Worm (Caenorhabditis elegans): ENCODE results near the gene Y48A6B.8.

Y48A6B.8 gene

ce11 chrIII:11045196-11045595 lies 16.0 kb upstream of the Y48A6B.8 start:
- no peak for TF ChIP-seq nhr-77 (tag; optimal IDR thresholded peaks at IDR 0.05)
- no peak for TF ChIP-seq ztf-1 (GFP tag; conservative IDR thresholded peaks at IDR 0.05)

- TF ChIP-seq nhr-129 (tag; optimal IDR thresholded peaks at IDR 0.05) = peak; percentile 12
- peak; percentile 2 for TF ChIP-seq blmp-1 (tag; optimal IDR thresholded peaks at IDR 0.05; ENCODE audit: insufficient read depth)
- TF ChIP-seq lsy-2 (tag; optimal IDR thresholded peaks at IDR 0.05) = peak in 1 of 2 experiments; percentile 6
- no peak for TF ChIP-seq unc-62 (GFP tag; optimal IDR thresholded peaks at IDR 0.05)
- peak; percentile 28 for TF ChIP-seq fos-1 (tag; optimal IDR thresholded peaks at IDR 0.05)
- no peak for TF ChIP-seq ceh-16 (tag; optimal IDR thresholded peaks at IDR 0.05)
Observed at ce11 chrIII:11040606-11041005, 11.4 kb upstream of the Y48A6B.8 start.

ce11 chrIII:11039250-11039649 lies 10.0 kb upstream of the Y48A6B.8 start:
- TF ChIP-seq mbf-1 (tag; optimal IDR thresholded peaks at IDR 0.05) (no peak), unc-62 (GFP tag; optimal IDR thresholded peaks at IDR 0.05) (no peak), unc-39 (tag; optimal IDR thresholded peaks at IDR 0.05) (no peak), nhr-25 (tag; optimal IDR thresholded peaks at IDR 0.05) (no peak), ztf-11 (tag; optimal IDR thresholded peaks at IDR 0.05) (no peak), lin-39 (tag; optimal IDR thresholded peaks at IDR 0.05) (no peak), sma-9 (GFP tag; optimal IDR thresholded peaks at IDR 0.05) (no peak), sma-9 (tag; optimal IDR thresholded peaks at IDR 0.05) (no peak), nhr-12 (tag; optimal IDR thresholded peaks at IDR 0.05) (no peak), ztf-4 (tag; optimal IDR thresholded peaks at IDR 0.05) (no peak), alr-1 (tag; optimal IDR thresholded peaks at IDR 0.05) (no peak), R02D3.7 (tag; optimal IDR thresholded peaks at IDR 0.05) (no peak), F13H6.1 (tag; optimal IDR thresholded peaks at IDR 0.05) (no peak), fos-1 (tag; optimal IDR thresholded peaks at IDR 0.05) (peak; percentile 5), crh-2 (tag; optimal IDR thresholded peaks at IDR 0.05) (no peak), aly-2 (tag; optimal IDR thresholded peaks at IDR 0.05) (no peak), nhr-237 (tag; optimal IDR thresholded peaks at IDR 0.05) (no peak), nhr-11 (tag; optimal IDR thresholded peaks at IDR 0.05) (no peak), ZK546.5 (tag; optimal IDR thresholded peaks at IDR 0.05) (no peak), ztf-1 (GFP tag; conservative IDR thresholded peaks at IDR 0.05) (no peak), dmd-4 (tag; optimal IDR thresholded peaks at IDR 0.05) (no peak), nhr-6 (tag; optimal IDR thresholded peaks at IDR 0.05) (no peak), gmeb-1 (tag; optimal IDR thresholded peaks at IDR 0.05) (no peak), sma-3 (GFP tag; optimal IDR thresholded peaks at IDR 0.05) (no peak), ama-1 (optimal IDR thresholded peaks at IDR 0.05) (no peak), nhr-21 (tag; optimal IDR thresholded peaks at IDR 0.05) (no peak), sem-4 (tag; optimal IDR thresholded peaks at IDR 0.05) (no peak), nhr-23 (tag; optimal IDR thresholded peaks at IDR 0.05) (no peak), ceh-16 (tag; optimal IDR thresholded peaks at IDR 0.05) (no peak), unc-55 (GFP tag; optimal IDR thresholded peaks at IDR 0.05) (peak; percentile 91), elt-1 (tag; optimal IDR thresholded peaks at IDR 0.05) (no peak), lin-11 (tag; optimal IDR thresholded peaks at IDR 0.05) (no peak), zag-1 (tag; optimal IDR thresholded peaks at IDR 0.05) (peak; percentile 23), lin-13 (GFP tag; optimal IDR thresholded peaks at IDR 0.05) (no peak), skn-1 (tag; optimal IDR thresholded peaks at IDR 0.05) (no peak), nhr-129 (tag; optimal IDR thresholded peaks at IDR 0.05) (peak; percentile 68), ceh-82 (tag; optimal IDR thresholded peaks at IDR 0.05) (no peak), peb-1 (tag; optimal IDR thresholded peaks at IDR 0.05) (no peak), blmp-1 (tag; optimal IDR thresholded peaks at IDR 0.05; ENCODE audit: insufficient read depth) (no peak), egl-27 (tag; optimal IDR thresholded peaks at IDR 0.05) (no peak), lsy-2 (tag; optimal IDR thresholded peaks at IDR 0.05) (peak in 1 of 2 experiments; percentile 63), snpc-4 (tag; optimal IDR thresholded peaks at IDR 0.05) (no peak), mab-5 (tag; optimal IDR thresholded peaks at IDR 0.05) (no peak), mdl-1 (tag; optimal IDR thresholded peaks at IDR 0.05) (no peak), Y55F3AM.14 (GFP tag; optimal IDR thresholded peaks at IDR 0.05) (no peak), nhr-77 (tag; optimal IDR thresholded peaks at IDR 0.05) (no peak), elt-3 (tag; optimal IDR thresholded peaks at IDR 0.05) (no peak), C34F6.9 (tag; optimal IDR thresholded peaks at IDR 0.05) (peak; percentile 73), nhr-10 (tag; optimal IDR thresholded peaks at IDR 0.05) (no peak)

All from whole organism, L2 larva.